Worm (Caenorhabditis elegans): ENCODE measurements around the gene ugt-3.

The ugt-3 gene

ce11 chrV:12763291-12763995 is 36.6 kb downstream of the ugt-3 start, which contains the start of the genes abcf-1 and scc-3:
abcf-1 (minus strand) TSS chrV:12763375.
scc-3 (plus strand) TSS chrV:12763945.
- TF ChIP-seq skn-1 (tag; optimal IDR thresholded peaks at IDR 0.05) (peak; percentile 51), F16B12.6 (tag; optimal IDR thresholded peaks at IDR 0.05) (peak; percentile 84), sox-4 (tag; optimal IDR thresholded peaks at IDR 0.05) (no peak), snu-23 (GFP tag; optimal IDR thresholded peaks at IDR 0.05) (no peak), zip-4 (GFP tag; optimal IDR thresholded peaks at IDR 0.05) (no peak), unc-130 (tag; optimal IDR thresholded peaks at IDR 0.05) (peak; percentile 6), nhr-47 (tag; optimal IDR thresholded peaks at IDR 0.05) (peak; percentile 21), elt-2 (tag; optimal IDR thresholded peaks at IDR 0.05) (no peak), swsn-7 (tag; optimal IDR thresholded peaks at IDR 0.05) (peak; percentile 32), rnt-1 (tag; optimal IDR thresholded peaks at IDR 0.05) (peak; percentile 25), ces-1 (GFP tag; optimal IDR thresholded peaks at IDR 0.05) (no peak), lin-35 (GFP tag; optimal IDR thresholded peaks at IDR 0.05) (peak; percentile 45 to 71), jun-1 (tag; optimal IDR thresholded peaks at IDR 0.05) (no peak), nhr-20 (tag; optimal IDR thresholded peaks at IDR 0.05) (peak; percentile 38), dpl-1 (GFP tag; optimal IDR thresholded peaks at IDR 0.05) (peak; percentile 47 to 74 (median 59)), isw-1 (GFP tag; IDR thresholded peaks at IDR 0.05) (no peak; the same call in 1 of the 2 replicates), fkh-8 (tag; optimal IDR thresholded peaks at IDR 0.05) (no peak), hlh-17 (GFP tag; optimal IDR thresholded peaks at IDR 0.05; ENCODE audit: borderline replicate concordance) (no peak), lsy-2 (tag; optimal IDR thresholded peaks at IDR 0.05) (peak; percentile 86 to 98), mep-1 (tag; optimal IDR thresholded peaks at IDR 0.05) (peak; percentile 53), efl-1 (optimal IDR thresholded peaks at IDR 0.05) (peak; percentile 25 to 62), efl-1 (GFP tag; optimal IDR thresholded peaks at IDR 0.05 in 1 of 2) (peak; percentile 66 to 93), lin-13 (GFP tag; optimal IDR thresholded peaks at IDR 0.05) (no peak), elt-3 (tag; optimal IDR thresholded peaks at IDR 0.05) (peak in 1 of 6 experiments; percentile 37), egl-27 (tag; optimal IDR thresholded peaks at IDR 0.05) (no peak), unc-30 (tag; optimal IDR thresholded peaks at IDR 0.05) (no peak), nhr-11 (tag; optimal IDR thresholded peaks at IDR 0.05) (no peak), nhr-84 (tag; optimal IDR thresholded peaks at IDR 0.05) (no peak), ceh-88 (GFP tag; IDR thresholded peaks at IDR 0.05) (no peak), fos-1 (tag; optimal IDR thresholded peaks at IDR 0.05) (no peak), lin-14 (GFP tag; optimal IDR thresholded peaks at IDR 0.05) (no peak), mef-2 (tag; optimal IDR thresholded peaks at IDR 0.05) (no peak), xbp-1 (tag; optimal IDR thresholded peaks at IDR 0.05) (peak; percentile 40), nhr-28 (tag; optimal IDR thresholded peaks at IDR 0.05) (no peak), C16A3.4 (tag; optimal IDR thresholded peaks at IDR 0.05) (peak; percentile 5), nhr-12 (tag; optimal IDR thresholded peaks at IDR 0.05) (no peak)

ce11 chrV:12760913-12761312 is 39.2 kb downstream of the ugt-3 start, which contains the start of gene F18E2.15:
F18E2.15 (minus strand) TSS chrV:12761013.
- TF ChIP-seq ces-1 (GFP tag; optimal IDR thresholded peaks at IDR 0.05) (no peak), efl-3 (GFP tag; optimal IDR thresholded peaks at IDR 0.05) (no peak), nhr-47 (tag; optimal IDR thresholded peaks at IDR 0.05) (no peak), lin-14 (GFP tag; optimal IDR thresholded peaks at IDR 0.05) (no peak), hlh-4 (tag; optimal IDR thresholded peaks at IDR 0.05) (no peak), nhr-237 (tag; optimal IDR thresholded peaks at IDR 0.05) (no peak), tlp-1 (tag; optimal IDR thresholded peaks at IDR 0.05) (no peak), sptf-1 (tag; optimal IDR thresholded peaks at IDR 0.05) (no peak), lin-15B (tag; optimal IDR thresholded peaks at IDR 0.05) (no peak), dpl-1 (GFP tag; optimal IDR thresholded peaks at IDR 0.05) (no peak), unc-62 (GFP tag; optimal IDR thresholded peaks at IDR 0.05) (no peak), mab-9 (GFP tag; IDR thresholded peaks at IDR 0.05) (no peak), snu-23 (GFP tag; optimal IDR thresholded peaks at IDR 0.05) (no peak), aly-2 (tag; optimal IDR thresholded peaks at IDR 0.05) (no peak), ceh-63 (GFP tag; optimal IDR thresholded peaks at IDR 0.05) (no peak), nhr-20 (tag; optimal IDR thresholded peaks at IDR 0.05) (no peak), aha-1 (tag; optimal IDR thresholded peaks at IDR 0.05) (no peak), lsy-2 (tag; optimal IDR thresholded peaks at IDR 0.05) (no peak), elt-3 (tag; optimal IDR thresholded peaks at IDR 0.05) (no peak)

Data from whole organism, L1 larva.